Fruit fly (Drosophila melanogaster) whole organism, prepupa: ENCODE measurements around the gene CG3592.

Experiments used
- Blimp-1 ChIP-seq: fragments of 200-800 bp; sonication (Bioruptor generic); optimal IDR thresholded peaks from 3 replicates; lab custom pipeline; 2017; ENCODE audit warnings: missing biosample characterization, missing genetic modification characterization, mild to moderate bottlenecking, moderate library complexity, missing genetic modification reagents
- CG10631 ChIP-seq: fragments of 200-800 bp; sonication (Bioruptor generic); optimal IDR thresholded peaks from 2 replicates; lab custom pipeline; 2016; ENCODE audit warnings: missing biosample characterization, missing genetic modification characterization
- CG10669 ChIP-seq: fragments of 200-800 bp; sonication (Bioruptor generic); optimal IDR thresholded peaks from 3 replicates; lab custom pipeline; 2018; ENCODE audit warnings: missing biosample characterization, mild to moderate bottlenecking, missing genetic modification characterization, moderate library complexity
- CG11294 ChIP-seq: fragments of 200-800 bp; sonication (Bioruptor generic); IDR thresholded peaks from 2 replicates; pipeline ENCODE4 v1.3.6; 2022; ENCODE audit warnings: missing biosample characterization, missing genetic modification characterization
- CG11762 ChIP-seq: fragments of 200-800 bp; sonication (Bioruptor generic); optimal IDR thresholded peaks from 3 replicates; lab custom pipeline; 2016; ENCODE audit warnings: missing biosample characterization, missing genetic modification characterization; ENCODE audit not compliant: insufficient read depth
- CG16779 ChIP-seq: fragments of 200-800 bp; sonication (Bioruptor generic); optimal IDR thresholded peaks from 3 replicates; lab custom pipeline; 2017; ENCODE audit warnings: missing biosample characterization, mild to moderate bottlenecking, missing genetic modification characterization
- CG32006 ChIP-seq: fragments of 200-800 bp; sonication (Bioruptor generic); optimal IDR thresholded peaks from 3 replicates; lab custom pipeline; 2017; ENCODE audit warnings: missing biosample characterization, mild to moderate bottlenecking, missing genetic modification characterization
- CG34406 ChIP-seq: fragments of 200-800 bp; sonication (Bioruptor generic); optimal IDR thresholded peaks from 3 replicates; lab custom pipeline; 2016; ENCODE audit warnings: missing biosample characterization, missing genetic modification characterization
- CG4318 ChIP-seq: fragments of 200-800 bp; sonication (Bioruptor generic); optimal IDR thresholded peaks from 3 replicates; lab custom pipeline; 2017; ENCODE audit warnings: missing biosample characterization, mild to moderate bottlenecking, missing genetic modification characterization
- CG6808 ChIP-seq: fragments of 200-800 bp; sonication (Bioruptor generic); optimal IDR thresholded peaks from 3 replicates; lab custom pipeline; 2017; ENCODE audit warnings: missing biosample characterization, missing genetic modification characterization, mild to moderate bottlenecking, moderate library complexity, missing genetic modification reagents
- CG6854 ChIP-seq: fragments of 200-800 bp; sonication (Bioruptor generic); optimal IDR thresholded peaks from 2 replicates; lab custom pipeline; 2017; ENCODE audit warnings: missing biosample characterization, mild to moderate bottlenecking, missing genetic modification characterization
- CG8119 ChIP-seq: fragments of 200-800 bp; sonication (Bioruptor generic); IDR thresholded peaks from 3 replicates; pipeline ENCODE4 v1.3.6; 2022; ENCODE audit warnings: missing biosample characterization, missing genetic modification characterization
- CG8632 ChIP-seq: fragments of 200-800 bp; sonication (Bioruptor generic); optimal IDR thresholded peaks from 3 replicates; lab custom pipeline; 2016; ENCODE audit warnings: missing biosample characterization, missing genetic modification characterization
- CG9139 ChIP-seq: fragments of 200-800 bp; sonication (Bioruptor generic); optimal IDR thresholded peaks from 3 replicates; lab custom pipeline; 2017; ENCODE audit warnings: missing biosample characterization, mild to moderate bottlenecking, missing genetic modification characterization
- Eip75B ChIP-seq: fragments of 200-800 bp; sonication (Bioruptor generic); optimal IDR thresholded peaks from 3 replicates; lab custom pipeline; 2016; ENCODE audit warnings: missing biosample characterization, missing genetic modification characterization
- Eip78C ChIP-seq: fragments of 200-800 bp; sonication (Bioruptor generic); peaks from one replicate; lab custom pipeline; 2016; ENCODE audit warnings: missing biosample characterization, missing genetic modification characterization
- Ets96B ChIP-seq: fragments of 200-800 bp; optimal IDR thresholded peaks from 2 replicates; lab custom pipeline; 2019; ENCODE audit warnings: missing biosample characterization, mild to moderate bottlenecking, missing genetic modification characterization, moderate library complexity
- Gug ChIP-seq: fragments of 200-800 bp; sonication (Bioruptor generic); IDR thresholded peaks from 2 replicates; pipeline ENCODE4 v1.3.6; 2022; ENCODE audit warnings: missing biosample characterization, missing genetic modification characterization
- Hr38 ChIP-seq: sonication (Bioruptor generic); optimal IDR thresholded peaks from 2 replicates; lab custom pipeline; 2016; ENCODE audit warnings: missing biosample characterization, missing genetic modification characterization
- Hr39 ChIP-seq: fragments of 200-800 bp; sonication (Bioruptor generic); optimal IDR thresholded peaks from 2 replicates; lab custom pipeline; 2016; ENCODE audit warnings: missing biosample characterization, missing genetic modification characterization
- Smox ChIP-seq: fragments of 200-800 bp; sonication (Bioruptor generic); optimal IDR thresholded peaks from 3 replicates; lab custom pipeline; 2016; ENCODE audit warnings: missing biosample characterization, missing genetic modification characterization
- Sox14 ChIP-seq: fragments of 200-800 bp; sonication (Bioruptor generic); optimal IDR thresholded peaks from 3 replicates; lab custom pipeline; 2016; ENCODE audit warnings: missing biosample characterization, missing genetic modification characterization
- dac ChIP-seq: fragments of 200-800 bp; sonication (Bioruptor generic); optimal IDR thresholded peaks from 2 replicates; lab custom pipeline; 2017; ENCODE audit warnings: missing biosample characterization, mild to moderate bottlenecking, missing genetic modification characterization
- dsx ChIP-seq: fragments of 200-800 bp; optimal IDR thresholded peaks from 3 replicates; lab custom pipeline; 2019; ENCODE audit warnings: missing biosample characterization, mild to moderate bottlenecking, missing genetic modification characterization, moderate library complexity; ENCODE audit not compliant: poor library complexity, severe bottlenecking
- eg ChIP-seq: fragments of 200-800 bp; sonication (Bioruptor generic); IDR thresholded peaks from 3 replicates; pipeline ENCODE4 v1.3.6; 2022; ENCODE audit warnings: missing biosample characterization, missing genetic modification characterization
- esn ChIP-seq: fragments of 200-800 bp; sonication (Bioruptor generic); optimal IDR thresholded peaks from 2 replicates; lab custom pipeline; 2016; ENCODE audit warnings: missing biosample characterization, mild to moderate bottlenecking, missing genetic modification characterization, moderate library complexity
- fd59A ChIP-seq: fragments of 200-800 bp; sonication (Bioruptor generic); optimal IDR thresholded peaks from 2 replicates; lab custom pipeline; 2017; ENCODE audit warnings: missing biosample characterization, mild to moderate bottlenecking, missing genetic modification characterization, missing genetic modification reagents
- fd85E ChIP-seq: fragments of 200-800 bp; sonication (Bioruptor generic); optimal IDR thresholded peaks from 3 replicates; lab custom pipeline; 2016; ENCODE audit warnings: missing biosample characterization, missing genetic modification characterization
- fkh ChIP-seq: fragments of 200-800 bp; sonication (Bioruptor generic); optimal IDR thresholded peaks from 3 replicates; lab custom pipeline; 2017; ENCODE audit warnings: missing biosample characterization, mild to moderate bottlenecking, missing genetic modification characterization, moderate library complexity
- lz ChIP-seq: fragments of 200-800 bp; sonication (Bioruptor generic); optimal IDR thresholded peaks from 3 replicates; lab custom pipeline; 2016; ENCODE audit warnings: missing biosample characterization, missing genetic modification characterization
- pdm3 ChIP-seq: fragments of 200-800 bp; sonication (Bioruptor generic); optimal IDR thresholded peaks from 3 replicates; lab custom pipeline; 2016; ENCODE audit warnings: missing biosample characterization, missing genetic modification characterization
- ss ChIP-seq, 2 experiments: fragments of 200-800 bp; sonication (Bioruptor generic); optimal IDR thresholded peaks; 2 replicates in 1 of 2; 3 replicates in 1 of 2; lab custom pipeline; 2017 to 2018; ENCODE audit warnings: mild to moderate bottlenecking in 2 of 2, missing biosample characterization in 2 of 2, missing genetic modification characterization in 2 of 2, moderate library complexity in 1 of 2
- svp ChIP-seq: fragments of 200-800 bp; sonication (Bioruptor generic); peaks from one replicate; lab custom pipeline; 2016; ENCODE audit warnings: missing biosample characterization, missing genetic modification characterization
- topi ChIP-seq: fragments of 200-800 bp; sonication (Bioruptor generic); optimal IDR thresholded peaks from 3 replicates; lab custom pipeline; 2016; ENCODE audit warnings: missing biosample characterization, missing genetic modification characterization

CG3592 gene

dm6 chrX:2934827-2935226 is at the start of gene CG3592:
Gene CG3592 (plus strand): TSS chrX:2935127.
- TF ChIP-seq CG4318 (no peak), CG10669 (no peak), Blimp-1 (GFP tag; lab: Kevin White, UChicago) (no peak), CG11294 (GFP tag; lab: Robert Waterston, UW) (no peak), topi (GFP tag; lab: Kevin White, UChicago) (no peak)

- no peak for TF ChIP-seq Eip78C (GFP tag; lab: Kevin White, UChicago)
- no peak for TF ChIP-seq fkh
- TF ChIP-seq fd59A (GFP tag; lab: Kevin White, UChicago) = no peak
- TF ChIP-seq, all 60 proteins: peak for 0
Measured at dm6 chrX:2885814-2886213, 49.1 kb upstream of the CG3592 start, which contains the start of gene CG14419. Gene CG14419 (minus strand): TSS chrX:2885914.

- TF ChIP-seq dac (GFP tag; lab: Kevin White, UChicago) = no peak
- no peak for TF ChIP-seq Eip75B
- TF ChIP-seq CG11294 (GFP tag; lab: Robert Waterston, UW) = no peak
- TF ChIP-seq Ets96B = no peak
- TF ChIP-seq esn (GFP tag; lab: Kevin White, UChicago) = no peak
- TF ChIP-seq CG6808 (GFP tag; lab: Kevin White, UChicago) = no peak
- no peak for TF ChIP-seq CG8119 (GFP tag; lab: Robert Waterston, UW)
- TF ChIP-seq CG9139 (GFP tag; lab: Kevin White, UChicago) = no peak
- TF ChIP-seq fd85E = no peak
- no peak for TF ChIP-seq CG34406 (GFP tag; lab: Kevin White, UChicago)
- no peak for TF ChIP-seq eg
- no peak for TF ChIP-seq Hr39 (GFP tag; lab: Kevin White, UChicago)
- TF ChIP-seq CG11762 (GFP tag; lab: Kevin White, UChicago) = no peak
- TF ChIP-seq Hr38 (GFP tag; lab: Kevin White, UChicago) = no peak
- TF ChIP-seq Eip78C (GFP tag; lab: Kevin White, UChicago) = no peak
- no peak for TF ChIP-seq CG10631 (GFP tag; lab: Kevin White, UChicago)
- TF ChIP-seq Smox (GFP tag; lab: Kevin White, UChicago) = no peak
- no peak for TF ChIP-seq CG6854 (GFP tag; lab: Kevin White, UChicago)
- no peak for TF ChIP-seq pdm3 (GFP tag; lab: Kevin White, UChicago)
- no peak for TF ChIP-seq topi (GFP tag; lab: Kevin White, UChicago)
Measured at dm6 chrX:2888211-2888610, 46.7 kb upstream of the CG3592 start.

dm6 chrX:2890468-2890867 is 44.5 kb upstream of the CG3592 start, which contains the start of gene CG3526:
Gene CG3526 (plus strand): TSS chrX:2890768.
- no peak for TF ChIP-seq CG4318
- TF ChIP-seq CG32006 = no peak
- TF ChIP-seq CG8632 (GFP tag; lab: Kevin White, UChicago) = no peak
- TF ChIP-seq Sox14 = no peak
- TF ChIP-seq CG34406 (GFP tag; lab: Kevin White, UChicago) = no peak
- TF ChIP-seq dsx (GFP tag; lab: Kevin White, UChicago) = no peak
- no peak for TF ChIP-seq CG16779 (tag; lab: Kevin White, UChicago)
- no peak for TF ChIP-seq Gug
- no peak for TF ChIP-seq CG6808 (GFP tag; lab: Kevin White, UChicago)
- TF ChIP-seq ss (GFP tag; optimal IDR thresholded peaks at IDR 0.05; lab: Kevin White, UChicago) = no peak
- no peak for TF ChIP-seq svp (GFP tag; lab: Kevin White, UChicago)
- TF ChIP-seq lz (GFP tag; lab: Kevin White, UChicago) = no peak
- TF ChIP-seq Hr38 (GFP tag; lab: Kevin White, UChicago) = no peak
